Worm (Caenorhabditis elegans): ENCODE data around the gene F55G11.1.

ce11 chrIV:12967303-12967702 lies 20.9 kb upstream of the F55G11.1 start:
- TF ChIP-seq him-1 (tag; optimal IDR thresholded peaks at IDR 0.05) = no peak
- no peak for TF ChIP-seq dao-5 (tag; optimal IDR thresholded peaks at IDR 0.05)
- no peak for TF ChIP-seq W03F9.2 (tag; optimal IDR thresholded peaks at IDR 0.05)
